Fruit fly (Drosophila melanogaster) whole organism, prepupa: ENCODE measurements around the gene CG7384.

Experiments used
- CG10631 ChIP-seq: fragments of 200-800 bp; sonication (Bioruptor generic); optimal IDR thresholded peaks from 2 replicates; lab custom pipeline; 2016; ENCODE audit warnings: missing biosample characterization, missing genetic modification characterization
- CG10669 ChIP-seq: fragments of 200-800 bp; sonication (Bioruptor generic); optimal IDR thresholded peaks from 3 replicates; lab custom pipeline; 2018; ENCODE audit warnings: missing biosample characterization, mild to moderate bottlenecking, missing genetic modification characterization, moderate library complexity
- CG11294 ChIP-seq: fragments of 200-800 bp; sonication (Bioruptor generic); IDR thresholded peaks from 2 replicates; pipeline ENCODE4 v1.3.6; 2022; ENCODE audit warnings: missing biosample characterization, missing genetic modification characterization
- CG11902 ChIP-seq: fragments of 200-800 bp; sonication (Bioruptor generic); optimal IDR thresholded peaks from 3 replicates; lab custom pipeline; 2016; ENCODE audit warnings: missing biosample characterization, missing genetic modification characterization
- CG1621 ChIP-seq: fragments of 200-800 bp; sonication (Bioruptor generic); optimal IDR thresholded peaks from 3 replicates; lab custom pipeline; 2018; ENCODE audit warnings: missing biosample characterization, mild to moderate bottlenecking, missing genetic modification characterization
- CG31627 ChIP-seq: fragments of 200-800 bp; sonication (Bioruptor generic); optimal IDR thresholded peaks from 3 replicates; lab custom pipeline; 2016; ENCODE audit warnings: missing biosample characterization, missing genetic modification characterization
- CG3919 ChIP-seq: fragments of 200-800 bp; sonication (Bioruptor generic); optimal IDR thresholded peaks from 3 replicates; lab custom pipeline; 2016; ENCODE audit warnings: missing biosample characterization, missing genetic modification characterization
- CG4318 ChIP-seq: fragments of 200-800 bp; sonication (Bioruptor generic); optimal IDR thresholded peaks from 3 replicates; lab custom pipeline; 2017; ENCODE audit warnings: missing biosample characterization, mild to moderate bottlenecking, missing genetic modification characterization
- CG6163 ChIP-seq: fragments of 200-800 bp; sonication (Bioruptor generic); IDR thresholded peaks from 3 replicates; pipeline ENCODE4 v1.3.6; 2022; ENCODE audit warnings: missing biosample characterization, missing genetic modification characterization
- CG6854 ChIP-seq: fragments of 200-800 bp; sonication (Bioruptor generic); optimal IDR thresholded peaks from 2 replicates; lab custom pipeline; 2017; ENCODE audit warnings: missing biosample characterization, mild to moderate bottlenecking, missing genetic modification characterization
- CG8119 ChIP-seq: fragments of 200-800 bp; sonication (Bioruptor generic); IDR thresholded peaks from 3 replicates; pipeline ENCODE4 v1.3.6; 2022; ENCODE audit warnings: missing biosample characterization, missing genetic modification characterization
- CG8319 ChIP-seq: fragments of 200-800 bp; sonication (Bioruptor generic); optimal IDR thresholded peaks from 3 replicates; lab custom pipeline; 2016; ENCODE audit warnings: missing biosample characterization, missing genetic modification characterization
- CG8632 ChIP-seq: fragments of 200-800 bp; sonication (Bioruptor generic); optimal IDR thresholded peaks from 3 replicates; lab custom pipeline; 2016; ENCODE audit warnings: missing biosample characterization, missing genetic modification characterization
- Eip75B ChIP-seq: fragments of 200-800 bp; sonication (Bioruptor generic); optimal IDR thresholded peaks from 3 replicates; lab custom pipeline; 2016; ENCODE audit warnings: missing biosample characterization, missing genetic modification characterization
- Eip78C ChIP-seq: fragments of 200-800 bp; sonication (Bioruptor generic); peaks from one replicate; lab custom pipeline; 2016; ENCODE audit warnings: missing biosample characterization, missing genetic modification characterization
- Eip93F ChIP-seq: fragments of 200-800 bp; sonication (Bioruptor generic); optimal IDR thresholded peaks from 2 replicates; lab custom pipeline; 2016; ENCODE audit warnings: missing biosample characterization, mild to moderate bottlenecking, missing genetic modification characterization
- Ets21C ChIP-seq: fragments of 200-800 bp; sonication (Bioruptor generic); optimal IDR thresholded peaks from 3 replicates; lab custom pipeline; 2016; ENCODE audit warnings: missing biosample characterization, missing genetic modification characterization
- Ets96B ChIP-seq: fragments of 200-800 bp; optimal IDR thresholded peaks from 2 replicates; lab custom pipeline; 2019; ENCODE audit warnings: missing biosample characterization, mild to moderate bottlenecking, missing genetic modification characterization, moderate library complexity
- Gug ChIP-seq: fragments of 200-800 bp; sonication (Bioruptor generic); IDR thresholded peaks from 2 replicates; pipeline ENCODE4 v1.3.6; 2022; ENCODE audit warnings: missing biosample characterization, missing genetic modification characterization
- Hr38 ChIP-seq: sonication (Bioruptor generic); optimal IDR thresholded peaks from 2 replicates; lab custom pipeline; 2016; ENCODE audit warnings: missing biosample characterization, missing genetic modification characterization
- Hr39 ChIP-seq: fragments of 200-800 bp; sonication (Bioruptor generic); optimal IDR thresholded peaks from 2 replicates; lab custom pipeline; 2016; ENCODE audit warnings: missing biosample characterization, missing genetic modification characterization
- Hr4 ChIP-seq: fragments of 200-800 bp; sonication (Bioruptor generic); optimal IDR thresholded peaks from 3 replicates; lab custom pipeline; 2016; ENCODE audit warnings: missing biosample characterization, missing genetic modification characterization
- Met ChIP-seq: fragments of 200-800 bp; sonication (Bioruptor generic); optimal IDR thresholded peaks from 3 replicates; lab custom pipeline; 2016; ENCODE audit warnings: missing biosample characterization, missing genetic modification characterization
- Smox ChIP-seq: fragments of 200-800 bp; sonication (Bioruptor generic); optimal IDR thresholded peaks from 3 replicates; lab custom pipeline; 2016; ENCODE audit warnings: missing biosample characterization, missing genetic modification characterization
- Sox15 ChIP-seq: fragments of 200-800 bp; sonication (Bioruptor generic); optimal IDR thresholded peaks from 3 replicates; lab custom pipeline; 2016; ENCODE audit warnings: missing biosample characterization, missing genetic modification characterization
- achi ChIP-seq: fragments of 200-800 bp; sonication (Bioruptor generic); optimal IDR thresholded peaks from 3 replicates; lab custom pipeline; 2016; ENCODE audit warnings: missing biosample characterization, missing genetic modification characterization
- acj6 ChIP-seq: fragments of 200-800 bp; sonication (Bioruptor generic); optimal IDR thresholded peaks from 3 replicates; lab custom pipeline; 2016; ENCODE audit warnings: missing biosample characterization, missing genetic modification characterization
- cyc ChIP-seq: fragments of 200-800 bp; sonication (Bioruptor generic); optimal IDR thresholded peaks from 3 replicates; lab custom pipeline; 2016; ENCODE audit warnings: missing biosample characterization, missing genetic modification characterization
- dsx ChIP-seq: fragments of 200-800 bp; optimal IDR thresholded peaks from 3 replicates; lab custom pipeline; 2019; ENCODE audit warnings: missing biosample characterization, mild to moderate bottlenecking, missing genetic modification characterization, moderate library complexity; ENCODE audit not compliant: poor library complexity, severe bottlenecking
- eg ChIP-seq: fragments of 200-800 bp; sonication (Bioruptor generic); IDR thresholded peaks from 3 replicates; pipeline ENCODE4 v1.3.6; 2022; ENCODE audit warnings: missing biosample characterization, missing genetic modification characterization
- esn ChIP-seq: fragments of 200-800 bp; sonication (Bioruptor generic); optimal IDR thresholded peaks from 2 replicates; lab custom pipeline; 2016; ENCODE audit warnings: missing biosample characterization, mild to moderate bottlenecking, missing genetic modification characterization, moderate library complexity
- fd59A ChIP-seq: fragments of 200-800 bp; sonication (Bioruptor generic); optimal IDR thresholded peaks from 2 replicates; lab custom pipeline; 2017; ENCODE audit warnings: missing biosample characterization, mild to moderate bottlenecking, missing genetic modification characterization, missing genetic modification reagents
- fkh ChIP-seq: fragments of 200-800 bp; sonication (Bioruptor generic); optimal IDR thresholded peaks from 3 replicates; lab custom pipeline; 2017; ENCODE audit warnings: missing biosample characterization, mild to moderate bottlenecking, missing genetic modification characterization, moderate library complexity
- lz ChIP-seq: fragments of 200-800 bp; sonication (Bioruptor generic); optimal IDR thresholded peaks from 3 replicates; lab custom pipeline; 2016; ENCODE audit warnings: missing biosample characterization, missing genetic modification characterization
- pdm3 ChIP-seq: fragments of 200-800 bp; sonication (Bioruptor generic); optimal IDR thresholded peaks from 3 replicates; lab custom pipeline; 2016; ENCODE audit warnings: missing biosample characterization, missing genetic modification characterization
- salr ChIP-seq, 2 experiments: fragments of 200-800 bp; sonication (Bioruptor generic); optimal IDR thresholded peaks; 3 replicates each; lab custom pipeline; 2016 to 2018; ENCODE audit warnings: missing biosample characterization in 2 of 2, missing genetic modification characterization in 2 of 2, mild to moderate bottlenecking in 1 of 2
- spab ChIP-seq: fragments of 200-800 bp; sonication (Bioruptor generic); optimal IDR thresholded peaks from 2 replicates; lab custom pipeline; 2017; ENCODE audit warnings: missing biosample characterization, mild to moderate bottlenecking, missing genetic modification characterization, missing genetic modification reagents
- ss ChIP-seq, 2 experiments: fragments of 200-800 bp; sonication (Bioruptor generic); optimal IDR thresholded peaks; 2 replicates in 1 of 2; 3 replicates in 1 of 2; lab custom pipeline; 2017 to 2018; ENCODE audit warnings: mild to moderate bottlenecking in 2 of 2, missing biosample characterization in 2 of 2, missing genetic modification characterization in 2 of 2, moderate library complexity in 1 of 2
- svp ChIP-seq: fragments of 200-800 bp; sonication (Bioruptor generic); peaks from one replicate; lab custom pipeline; 2016; ENCODE audit warnings: missing biosample characterization, missing genetic modification characterization
- topi ChIP-seq: fragments of 200-800 bp; sonication (Bioruptor generic); optimal IDR thresholded peaks from 3 replicates; lab custom pipeline; 2016; ENCODE audit warnings: missing biosample characterization, missing genetic modification characterization
- vri ChIP-seq: fragments of 200-800 bp; sonication (Bioruptor generic); optimal IDR thresholded peaks from 3 replicates; lab custom pipeline; 2016; ENCODE audit warnings: missing biosample characterization, mild to moderate bottlenecking, missing genetic modification characterization

CG7384 gene

DNA sequence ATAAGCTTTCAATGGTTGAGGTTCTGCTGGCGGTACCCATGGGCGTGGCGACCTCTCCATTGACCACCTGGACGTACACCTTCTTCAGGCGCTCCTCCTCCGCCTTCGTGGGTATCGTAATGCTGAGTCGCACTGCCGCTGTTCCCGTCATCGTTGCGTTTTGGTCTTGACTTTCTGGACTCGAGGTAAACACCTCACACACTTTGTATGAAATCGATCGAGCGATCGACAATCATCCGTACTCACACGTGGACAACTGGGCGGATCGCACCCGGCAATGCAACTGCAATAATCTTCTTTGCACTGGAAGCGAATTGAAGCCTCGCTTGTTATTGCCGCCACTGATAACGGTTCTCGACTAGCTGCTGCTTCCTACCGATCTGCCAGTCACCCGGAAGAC, at the start of gene CG7384:
Gene CG7384, minus strand, starts transcription at position 366 of the 400 bp plus-strand sequence.
- TF ChIP-seq dsx (GFP tag; lab: Kevin White, UChicago): peak; percentile 81
- 0 out of 3 replicates have a peak, but pooled peaks have one; percentile 14 for TF ChIP-seq eg (GFP tag; lab: Robert Waterston, UW)
- peak; percentile 84 for TF ChIP-seq svp (GFP tag; lab: Kevin White, UChicago)
- no peak for TF ChIP-seq fd59A
- TF ChIP-seq, all 60 proteins: peak for 3

DNA sequence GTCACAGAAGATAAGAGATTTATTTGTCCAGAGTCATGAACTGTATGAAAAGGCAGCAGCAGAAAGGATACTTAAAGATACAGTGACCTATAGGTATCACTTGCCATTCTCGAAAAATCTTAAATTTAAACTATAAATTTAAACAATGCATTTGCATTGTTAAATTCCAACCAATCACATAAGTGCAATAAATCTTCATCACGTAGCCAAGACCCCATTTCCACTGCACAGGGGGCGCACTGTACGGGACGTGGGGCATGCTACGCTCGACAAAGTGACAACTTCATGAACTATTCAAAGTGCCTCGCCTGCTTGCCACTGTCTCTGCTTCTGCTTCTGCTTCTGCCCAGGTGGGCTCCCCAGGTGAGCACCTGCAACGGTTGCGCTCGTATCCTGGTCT, 45.0 kb upstream of the CG7384 start:
- TF ChIP-seq eg (GFP tag; lab: Robert Waterston, UW) (peak; percentile 42; the same call in 1 of the 3 replicates), acj6 (GFP tag; lab: Kevin White, UChicago) (peak; percentile 12), CG4318 (no peak), Hr39 (peak; percentile 2), CG6163 (peak; percentile 50; the same call in 2 of the 3 replicates), CG11902 (GFP tag; lab: Kevin White, UChicago) (no peak)

DNA sequence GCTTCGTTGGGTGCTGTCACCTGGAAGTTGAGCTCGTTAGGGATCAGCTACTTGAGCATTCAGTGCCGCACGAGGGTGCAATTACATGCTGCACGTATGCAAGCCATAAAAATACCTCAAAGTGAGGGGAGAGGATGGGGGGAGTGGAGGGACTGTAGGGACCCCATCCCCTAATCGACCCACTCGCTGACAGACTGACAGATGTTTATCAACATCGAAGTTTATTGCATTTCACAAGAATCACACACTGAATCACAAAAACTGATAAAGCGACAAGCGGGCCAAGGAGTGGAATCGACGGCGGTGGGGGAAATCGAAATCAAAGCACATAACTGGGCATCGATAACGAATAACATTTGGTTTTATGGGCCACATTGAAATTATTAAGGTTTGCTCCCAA, 44.4 kb upstream of the CG7384 start:
- TF ChIP-seq CG6854 (GFP tag; lab: Kevin White, UChicago) (no peak), vri (GFP tag; lab: Kevin White, UChicago) (peak; percentile 44), CG10631 (GFP tag; lab: Kevin White, UChicago) (no peak), cyc (no peak), Eip93F (GFP tag; lab: Kevin White, UChicago) (no peak), CG8119 (GFP tag; lab: Robert Waterston, UW) (no peak), spab (GFP tag; lab: Kevin White, UChicago) (no peak)

DNA sequence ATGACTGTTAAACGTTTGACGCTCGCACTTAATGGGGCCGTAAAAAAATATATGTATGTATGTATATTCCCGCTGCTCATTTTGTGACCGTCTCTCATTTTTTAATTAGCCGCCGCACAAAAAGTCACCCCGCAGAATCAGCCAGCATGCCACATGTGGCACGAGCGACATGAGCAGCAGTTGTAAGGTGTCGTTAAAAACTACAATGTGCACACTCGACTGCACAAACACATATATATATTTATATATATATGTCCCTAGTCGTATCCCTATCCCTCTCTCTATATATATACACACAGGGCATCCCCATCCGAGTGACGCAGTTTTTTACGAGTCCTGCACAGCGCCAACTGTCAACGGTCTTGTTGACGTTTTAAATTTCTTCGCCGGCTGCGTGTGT, 43.4 kb upstream of the CG7384 start:
- TF ChIP-seq Hr4 (GFP tag; lab: Kevin White, UChicago) (no peak), Eip93F (GFP tag; lab: Kevin White, UChicago) (no peak), Eip78C (GFP tag; lab: Kevin White, UChicago) (peak; percentile 41), CG8319 (GFP tag; lab: Kevin White, UChicago) (no peak), acj6 (GFP tag; lab: Kevin White, UChicago) (no peak), CG10669 (GFP tag; lab: Kevin White, UChicago) (no peak), topi (no peak), esn (GFP tag; lab: Kevin White, UChicago) (no peak), pdm3 (GFP tag; lab: Kevin White, UChicago) (no peak), dsx (GFP tag; lab: Kevin White, UChicago) (peak; percentile 63), Sox15 (GFP tag; lab: Kevin White, UChicago) (no peak), fd59A (no peak), Hr38 (no peak), salr (GFP tag; optimal IDR thresholded peaks at IDR 0.05; lab: Kevin White, UChicago) (no peak), eg (GFP tag; lab: Robert Waterston, UW) (no peak), svp (GFP tag; lab: Kevin White, UChicago) (no peak)

DNA sequence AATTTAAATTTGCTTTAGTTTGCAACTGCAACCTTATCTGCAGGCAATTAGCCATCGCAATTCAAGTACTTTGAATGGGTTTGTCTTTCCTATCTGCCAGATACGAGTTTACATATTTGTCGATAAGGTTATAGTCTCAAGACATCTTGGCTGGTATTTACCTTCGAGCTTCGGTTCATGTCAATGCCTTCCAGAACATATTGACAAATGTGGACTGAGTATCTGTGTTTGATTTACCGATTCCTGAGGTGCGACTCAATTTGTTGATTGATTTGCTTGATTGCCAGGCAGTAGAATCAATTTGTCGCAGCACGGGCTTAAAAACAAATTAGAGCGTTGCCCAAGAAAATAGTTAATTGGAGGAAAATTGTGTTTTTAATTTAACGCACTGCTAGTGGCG, 42.6 kb upstream of the CG7384 start:
- TF ChIP-seq Met (GFP tag; lab: Kevin White, UChicago) (no peak), CG11902 (GFP tag; lab: Kevin White, UChicago) (no peak), acj6 (GFP tag; lab: Kevin White, UChicago) (no peak), CG1621 (tag; lab: Kevin White, UChicago) (no peak), dsx (GFP tag; lab: Kevin White, UChicago) (no peak), Ets96B (tag; lab: Kevin White, UChicago) (no peak), CG31627 (GFP tag; lab: Kevin White, UChicago) (no peak), Gug (GFP tag; lab: Robert Waterston, UW) (no peak), Hr4 (GFP tag; lab: Kevin White, UChicago) (no peak), CG3919 (GFP tag; lab: Kevin White, UChicago) (no peak), salr (GFP tag; optimal IDR thresholded peaks at IDR 0.05; lab: Kevin White, UChicago) (no peak), ss (GFP tag; optimal IDR thresholded peaks at IDR 0.05; lab: Kevin White, UChicago) (no peak), Smox (GFP tag; lab: Kevin White, UChicago) (no peak), svp (GFP tag; lab: Kevin White, UChicago) (no peak), CG11294 (no peak), Eip93F (GFP tag; lab: Kevin White, UChicago) (no peak), esn (GFP tag; lab: Kevin White, UChicago) (peak; percentile 3), fkh (GFP tag; lab: Kevin White, UChicago) (peak; percentile 90), Eip75B (GFP tag; lab: Kevin White, UChicago) (no peak), CG10631 (GFP tag; lab: Kevin White, UChicago) (peak; percentile 22), CG4318 (no peak), Ets21C (GFP tag; lab: Kevin White, UChicago) (no peak), spab (GFP tag; lab: Kevin White, UChicago) (no peak), achi (GFP tag; lab: Kevin White, UChicago) (no peak), CG8632 (GFP tag; lab: Kevin White, UChicago) (no peak), Eip78C (GFP tag; lab: Kevin White, UChicago) (peak; percentile 24), vri (GFP tag; lab: Kevin White, UChicago) (peak; percentile 24), CG6163 (no peak), eg (GFP tag; lab: Robert Waterston, UW) (0 out of 3 replicates have a peak, but pooled peaks have one; percentile 27), pdm3 (GFP tag; lab: Kevin White, UChicago) (no peak), lz (GFP tag; lab: Kevin White, UChicago) (no peak)
